Fruit fly (Drosophila melanogaster) whole organism, embryonic: ENCODE results near the gene CG6791.

Experiments
- B-H1 ChIP-seq: fragments of 200-800 bp; sonication (Bioruptor generic); IDR thresholded peaks from 3 replicates; pipeline ENCODE4 v1.3.6; 2022; ENCODE audit warnings: missing biosample characterization, missing genetic modification characterization
- BEAF-32 ChIP-seq: fragments of 200-800 bp; sonication (Bioruptor generic); optimal IDR thresholded peaks from 3 replicates; lab custom pipeline; 2017; ENCODE audit warnings: missing biosample characterization, missing genetic modification characterization, mild to moderate bottlenecking, moderate library complexity, missing genetic modification reagents
- CG11085 ChIP-seq: fragments of 200-800 bp; sonication (Bioruptor generic); IDR thresholded peaks from 2 replicates; pipeline ENCODE4 v1.3.6; 2022; ENCODE audit warnings: missing biosample characterization, missing genetic modification characterization
- CG11398 ChIP-seq: fragments of 200-800 bp; sonication (Bioruptor generic); optimal IDR thresholded peaks from 2 replicates; lab custom pipeline; 2016; ENCODE audit warnings: missing biosample characterization, missing genetic modification characterization
- CG13775 ChIP-seq: fragments of 200-800 bp; sonication (Bioruptor generic); optimal IDR thresholded peaks from 3 replicates; lab custom pipeline; 2017; ENCODE audit warnings: missing biosample characterization, mild to moderate bottlenecking, missing genetic modification characterization
- CG13894 ChIP-seq: fragments of 200-800 bp; sonication (Bioruptor generic); optimal IDR thresholded peaks from 3 replicates; lab custom pipeline; 2018; ENCODE audit warnings: missing biosample characterization, mild to moderate bottlenecking, missing genetic modification characterization, moderate library complexity
- CG1792 ChIP-seq: fragments of 200-800 bp; sonication (Bioruptor generic); optimal IDR thresholded peaks from 2 replicates; lab custom pipeline; 2016; ENCODE audit warnings: missing biosample characterization, missing genetic modification characterization
- CG18764 ChIP-seq: fragments of 200-800 bp; sonication (Bioruptor generic); optimal IDR thresholded peaks from 3 replicates; lab custom pipeline; 2016; ENCODE audit warnings: missing biosample characterization, missing genetic modification characterization
- CG2120 ChIP-seq: fragments of 200-800 bp; sonication (Bioruptor generic); optimal IDR thresholded peaks from 3 replicates; lab custom pipeline; 2016; ENCODE audit warnings: missing biosample characterization, missing genetic modification characterization
- CG30431 ChIP-seq: fragments of 200-800 bp; sonication (Bioruptor generic); optimal IDR thresholded peaks from 2 replicates; lab custom pipeline; 2017; ENCODE audit warnings: missing biosample characterization, missing genetic modification characterization
- CG43689 ChIP-seq: fragments of 200-800 bp; sonication (Bioruptor generic); IDR thresholded peaks from 2 replicates; pipeline ENCODE4 v1.3.6; 2022; ENCODE audit warnings: missing biosample characterization, missing genetic modification characterization
- CG4424 ChIP-seq: fragments of 200-800 bp; sonication (Bioruptor generic); optimal IDR thresholded peaks from 3 replicates; lab custom pipeline; 2016; ENCODE audit warnings: missing biosample characterization, missing genetic modification characterization
- CG6689 ChIP-seq: fragments of 200-800 bp; sonication (Bioruptor generic); IDR thresholded peaks from 2 replicates; pipeline ENCODE4 v1.3.6; 2022; ENCODE audit warnings: missing biosample characterization, missing genetic modification characterization
- CG6813 ChIP-seq: fragments of 200-800 bp; sonication (Bioruptor generic); optimal IDR thresholded peaks from 2 replicates; lab custom pipeline; 2017; ENCODE audit warnings: missing biosample characterization, missing genetic modification characterization, mild to moderate bottlenecking, moderate library complexity, missing genetic modification reagents
- CG7556 ChIP-seq: fragments of 200-800 bp; sonication (Bioruptor generic); optimal IDR thresholded peaks from 2 replicates; lab custom pipeline; 2017; ENCODE audit warnings: missing biosample characterization, mild to moderate bottlenecking, missing genetic modification characterization
- CG7786 ChIP-seq: fragments of 200-800 bp; sonication (Bioruptor generic); optimal IDR thresholded peaks from 2 replicates; lab custom pipeline; 2016; ENCODE audit warnings: missing biosample characterization, missing genetic modification characterization
- CG7839 ChIP-seq: fragments of 200-800 bp; sonication (Bioruptor generic); optimal IDR thresholded peaks from 3 replicates; lab custom pipeline; 2018; ENCODE audit warnings: missing biosample characterization, mild to moderate bottlenecking, missing genetic modification characterization, moderate library complexity
- CG9437 ChIP-seq: fragments of 200-800 bp; sonication (Bioruptor generic); optimal IDR thresholded peaks from 2 replicates; lab custom pipeline; 2018; ENCODE audit warnings: missing biosample characterization, mild to moderate bottlenecking, missing genetic modification characterization
- CG9609 ChIP-seq: fragments of 200-800 bp; sonication (Bioruptor generic); optimal IDR thresholded peaks from 3 replicates; lab custom pipeline; 2016; ENCODE audit warnings: missing biosample characterization, missing genetic modification characterization
- CG9727 ChIP-seq: fragments of 200-800 bp; sonication (Bioruptor generic); optimal IDR thresholded peaks from 3 replicates; lab custom pipeline; 2017; ENCODE audit warnings: missing biosample characterization, mild to moderate bottlenecking, missing genetic modification characterization
- CG9817 ChIP-seq: fragments of 200-800 bp; sonication (Bioruptor generic); optimal IDR thresholded peaks from 2 replicates; lab custom pipeline; 2018; ENCODE audit warnings: missing biosample characterization, mild to moderate bottlenecking, missing genetic modification characterization, moderate library complexity
- CHES-1-like ChIP-seq: fragments of 200-800 bp; sonication (Bioruptor generic); optimal IDR thresholded peaks from 2 replicates; lab custom pipeline; 2016; ENCODE audit warnings: missing biosample characterization, missing genetic modification characterization
- Dek ChIP-seq: fragments of 200-800 bp; sonication (Bioruptor generic); optimal IDR thresholded peaks from 3 replicates; lab custom pipeline; 2019; ENCODE audit warnings: missing biosample characterization, mild to moderate bottlenecking, missing genetic modification characterization, moderate library complexity
- Dip3 ChIP-seq: fragments of 200-800 bp; sonication (Bioruptor generic); optimal IDR thresholded peaks from 3 replicates; lab custom pipeline; 2016; ENCODE audit warnings: missing biosample characterization, missing genetic modification characterization
- H15 ChIP-seq: fragments of 200-800 bp; sonication (Bioruptor generic); IDR thresholded peaks from 3 replicates; pipeline ENCODE4 v1.3.6; 2022; ENCODE audit warnings: missing biosample characterization, missing genetic modification characterization
- HHEX ChIP-seq: fragments of 200-800 bp; sonication (Bioruptor generic); optimal IDR thresholded peaks from 3 replicates; lab custom pipeline; 2017; ENCODE audit warnings: missing biosample characterization, mild to moderate bottlenecking, missing genetic modification characterization, missing genetic modification reagents
- HLH3B ChIP-seq: fragments of 200-800 bp; sonication (Bioruptor generic); IDR thresholded peaks from 2 replicates; pipeline ENCODE4 v1.3.6; 2022; ENCODE audit warnings: missing biosample characterization, missing genetic modification characterization
- Hey ChIP-seq: fragments of 200-800 bp; sonication (Bioruptor generic); optimal IDR thresholded peaks from 3 replicates; lab custom pipeline; 2018; ENCODE audit warnings: missing biosample characterization, mild to moderate bottlenecking, missing genetic modification characterization
- Max ChIP-seq: fragments of 200-800 bp; sonication (Bioruptor generic); optimal IDR thresholded peaks from 2 replicates; lab custom pipeline; 2016; ENCODE audit warnings: missing biosample characterization, mild to moderate bottlenecking, missing genetic modification characterization
- Meics ChIP-seq: fragments of 200-800 bp; sonication (Bioruptor generic); optimal IDR thresholded peaks from 2 replicates; lab custom pipeline; 2017; ENCODE audit warnings: missing biosample characterization, mild to moderate bottlenecking, missing genetic modification characterization
- Nf-YA ChIP-seq: fragments of 200-800 bp; sonication (Bioruptor generic); IDR thresholded peaks from 2 replicates; pipeline ENCODE4 v1.3.6; 2022; ENCODE audit warnings: missing biosample characterization, missing genetic modification characterization
- Oli ChIP-seq: fragments of 200-800 bp; sonication (Bioruptor generic); optimal IDR thresholded peaks from 2 replicates; lab custom pipeline; 2018; ENCODE audit warnings: missing biosample characterization, mild to moderate bottlenecking, missing genetic modification characterization, moderate library complexity
- Pdp1 ChIP-seq, 2 experiments: fragments of 200-800 bp; sonication (Bioruptor generic); optimal IDR thresholded peaks; 3 replicates each; lab custom pipeline; 2016; ENCODE audit warnings: missing biosample characterization in 2 of 2, missing genetic modification characterization in 2 of 2, mild to moderate bottlenecking in 1 of 2, moderate library complexity in 1 of 2
- Rfx ChIP-seq: fragments of 200-800 bp; sonication (Bioruptor generic); IDR thresholded peaks from 2 replicates; pipeline ENCODE4 v1.3.6; 2022; ENCODE audit warnings: missing biosample characterization, missing genetic modification characterization
- Trl ChIP-seq, 3 experiments: fragments of >200 bp in 2 of 3; fragments of 200-800 bp in 1 of 3; sonication (Bioruptor generic) in 1 of 3; optimal IDR thresholded peaks; 2 replicates in 1 of 3; 3 replicates in 2 of 3; lab custom pipeline; 2016 to 2017; ENCODE audit warnings: missing biosample characterization in 1 of 3, missing genetic modification characterization in 1 of 3
- al ChIP-seq: fragments of 200-800 bp; sonication (Bioruptor generic); IDR thresholded peaks from 2 replicates; pipeline ENCODE4 v1.3.6; 2022; ENCODE audit warnings: missing biosample characterization, missing genetic modification characterization
- az2 ChIP-seq: fragments of 200-800 bp; sonication (Bioruptor generic); optimal IDR thresholded peaks from 3 replicates; lab custom pipeline; 2016; ENCODE audit warnings: missing biosample characterization, missing genetic modification characterization
- bab2 ChIP-seq: fragments of 200-800 bp; sonication (Bioruptor generic); optimal IDR thresholded peaks from 2 replicates; lab custom pipeline; 2016; ENCODE audit warnings: missing biosample characterization, missing genetic modification characterization
- bsh ChIP-seq, 2 experiments: fragments of 200-800 bp; sonication (Bioruptor generic); optimal IDR thresholded peaks; 2 replicates each; lab custom pipeline; 2017 to 2018; ENCODE audit warnings: mild to moderate bottlenecking in 2 of 2, missing biosample characterization in 2 of 2, missing genetic modification characterization in 2 of 2, moderate library complexity in 1 of 2
- cato ChIP-seq: fragments of 200-800 bp; sonication (Bioruptor generic); optimal IDR thresholded peaks from 2 replicates; lab custom pipeline; 2016; ENCODE audit warnings: missing biosample characterization, missing genetic modification characterization, borderline replicate concordance
- crc ChIP-seq: fragments of 200-800 bp; sonication (Bioruptor generic); optimal IDR thresholded peaks from 2 replicates; lab custom pipeline; 2016; ENCODE audit warnings: missing biosample characterization, missing genetic modification characterization
- crp ChIP-seq, 2 experiments: fragments of 200-800 bp; sonication (Bioruptor generic); optimal IDR thresholded peaks; 2 replicates in 1 of 2; 3 replicates in 1 of 2; lab custom pipeline; 2017; ENCODE audit warnings: missing biosample characterization in 2 of 2, missing genetic modification characterization in 2 of 2, mild to moderate bottlenecking in 1 of 2, moderate library complexity in 1 of 2
- dm ChIP-seq: fragments of 200-800 bp; sonication (Bioruptor generic); optimal IDR thresholded peaks from 3 replicates; lab custom pipeline; 2016; ENCODE audit warnings: missing biosample characterization, missing genetic modification characterization
- dysf ChIP-seq: fragments of 200-800 bp; sonication (Bioruptor generic); IDR thresholded peaks from 3 replicates; pipeline ENCODE4 v1.3.6; 2022; ENCODE audit warnings: missing biosample characterization, missing genetic modification characterization
- mam ChIP-seq: fragments of 200-800 bp; sonication (Bioruptor generic); optimal IDR thresholded peaks from 3 replicates; lab custom pipeline; 2016; ENCODE audit warnings: missing biosample characterization, missing genetic modification characterization
- scrt ChIP-seq: fragments of 200-800 bp; sonication (Bioruptor generic); optimal IDR thresholded peaks from 2 replicates; lab custom pipeline; 2018; ENCODE audit warnings: missing biosample characterization, mild to moderate bottlenecking, missing genetic modification characterization, moderate library complexity
- sens ChIP-seq: fragments of 200-800 bp; sonication (Bioruptor generic); peaks from one replicate; lab custom pipeline; 2016; ENCODE audit warnings: missing biosample characterization, missing genetic modification characterization
- seq ChIP-seq: fragments of 200-800 bp; sonication (Bioruptor generic); IDR thresholded peaks from 2 replicates; pipeline ENCODE4 v1.3.6; 2022; ENCODE audit warnings: missing biosample characterization, missing genetic modification characterization
- stc ChIP-seq: fragments of 200-800 bp; sonication (Bioruptor generic); IDR thresholded peaks from 2 replicates; pipeline ENCODE4 v1.3.6; 2022; ENCODE audit warnings: missing biosample characterization, missing genetic modification characterization
- tin ChIP-seq: fragments of 200-800 bp; sonication (Bioruptor generic); optimal IDR thresholded peaks from 3 replicates; lab custom pipeline; 2016; ENCODE audit warnings: missing biosample characterization, missing genetic modification characterization
- wek ChIP-seq: fragments of 200-800 bp; sonication (Bioruptor generic); optimal IDR thresholded peaks from 3 replicates; lab custom pipeline; 2018; ENCODE audit warnings: missing biosample characterization, mild to moderate bottlenecking, missing genetic modification characterization, moderate library complexity

The CG6791 gene

DNA sequence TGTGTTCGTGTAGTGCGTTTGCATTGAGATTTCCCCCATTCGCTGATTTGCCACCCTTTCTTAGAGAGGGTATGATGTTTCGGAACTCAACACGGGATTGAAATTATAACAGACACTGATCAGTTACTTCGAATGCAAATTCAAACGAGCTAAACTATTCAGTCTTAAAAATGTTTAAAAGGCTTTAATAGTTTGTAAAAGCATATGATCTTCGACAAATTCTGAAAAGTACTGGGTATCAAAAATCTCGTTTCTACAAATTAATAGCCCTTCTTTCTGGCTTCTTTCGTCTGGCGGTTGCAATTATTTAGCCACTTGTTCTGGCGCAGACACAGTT, 7.7 kb downstream of the CG6791 start (continued):
- TF ChIP-seq H15 (GFP tag; lab: Robert Waterston, UW) (peak; percentile 68; the same call in 2 of the 3 replicates), Rfx (GFP tag; lab: Robert Waterston, UW) (peak; percentile 76), BEAF-32 (GFP tag; lab: Kevin White, UChicago) (no peak), CG9817 (peak; percentile 31), CG1792 (peak; percentile 50), CG2120 (peak; percentile 60), CG7786 (GFP tag; lab: Kevin White, UChicago) (peak; percentile 44), CG11398 (GFP tag; lab: Kevin White, UChicago) (peak; percentile 43), CG9727 (GFP tag; lab: Kevin White, UChicago) (peak; percentile 55), Meics (GFP tag; lab: Kevin White, UChicago) (no peak), Trl (optimal IDR thresholded peaks at IDR 0.05; lab: Kevin White, UChicago) (no peak), Trl (GFP tag; optimal IDR thresholded peaks at IDR 0.05; lab: Kevin White, UChicago) (peak; percentile 65), B-H1 (GFP tag; lab: Robert Waterston, UW) (peak; percentile 21; the same call in 1 of the 3 replicates), CHES-1-like (GFP tag; lab: Kevin White, UChicago) (peak; percentile 24), scrt (GFP tag; lab: Kevin White, UChicago) (no peak), Nf-YA (peak; percentile 64; the same call in 1 of the 2 replicates), HLH3B (peak; percentile 75), tin (GFP tag; lab: Kevin White, UChicago) (peak; percentile 29), CG4424 (GFP tag; lab: Kevin White, UChicago) (peak; percentile 39), Oli (tag; lab: Kevin White, UChicago) (peak; percentile 77), CG30431 (GFP tag; lab: Kevin White, UChicago) (peak; percentile 51), Dek (tag; lab: Kevin White, UChicago) (peak; percentile 47), cato (GFP tag; lab: Kevin White, UChicago) (peak; percentile 25), bsh (GFP tag; optimal IDR thresholded peaks at IDR 0.05; lab: Kevin White, UChicago) (peak; percentile 73 to 77), Max (GFP tag; lab: Kevin White, UChicago) (no peak), CG9609 (GFP tag; lab: Kevin White, UChicago) (peak; percentile 69), seq (GFP tag; lab: Robert Waterston, UW) (peak; percentile 83), sens (GFP tag; lab: Kevin White, UChicago) (peak; percentile 90), dm (GFP tag; lab: Kevin White, UChicago) (no peak), CG11085 (no peak), wek (GFP tag; lab: Kevin White, UChicago) (no peak), crp (GFP tag; optimal IDR thresholded peaks at IDR 0.05; lab: Kevin White, UChicago) (peak in 1 of 2 experiments; percentile 10), Dip3 (peak; percentile 35), CG9437 (GFP tag; lab: Kevin White, UChicago) (peak; percentile 57), CG6689 (GFP tag; lab: Robert Waterston, UW) (peak; percentile 78), mam (GFP tag; lab: Kevin White, UChicago) (peak; percentile 53), al (GFP tag; lab: Robert Waterston, UW) (peak; percentile 38; the same call in 1 of the 2 replicates), az2 (GFP tag; lab: Kevin White, UChicago) (peak; percentile 62), CG13894 (tag; lab: Kevin White, UChicago) (no peak), bab2 (GFP tag; lab: Kevin White, UChicago) (peak; percentile 49), crc (GFP tag; lab: Kevin White, UChicago) (peak; percentile 23), CG7839 (tag; lab: Kevin White, UChicago) (no peak), stc (GFP tag; lab: Robert Waterston, UW) (peak; percentile 87), CG13775 (GFP tag; lab: Kevin White, UChicago) (peak; percentile 50), Hey (tag; lab: Kevin White, UChicago) (no peak), CG43689 (GFP tag; lab: Robert Waterston, UW) (peak; percentile 66), CG18764 (GFP tag; lab: Kevin White, UChicago) (peak; percentile 23), Pdp1 (GFP tag; optimal IDR thresholded peaks at IDR 0.05; lab: Kevin White, UChicago) (peak; percentile 44 to 58), CG7556 (GFP tag; lab: Kevin White, UChicago) (peak; percentile 57), dysf (GFP tag; lab: Robert Waterston, UW) (peak; percentile 75), CG6813 (GFP tag; lab: Kevin White, UChicago) (peak; percentile 7), HHEX (GFP tag; lab: Kevin White, UChicago) (peak; percentile 65)
